Fruit fly (Drosophila melanogaster): ENCODE data around the gene vrs.

vrs gene

DNA sequence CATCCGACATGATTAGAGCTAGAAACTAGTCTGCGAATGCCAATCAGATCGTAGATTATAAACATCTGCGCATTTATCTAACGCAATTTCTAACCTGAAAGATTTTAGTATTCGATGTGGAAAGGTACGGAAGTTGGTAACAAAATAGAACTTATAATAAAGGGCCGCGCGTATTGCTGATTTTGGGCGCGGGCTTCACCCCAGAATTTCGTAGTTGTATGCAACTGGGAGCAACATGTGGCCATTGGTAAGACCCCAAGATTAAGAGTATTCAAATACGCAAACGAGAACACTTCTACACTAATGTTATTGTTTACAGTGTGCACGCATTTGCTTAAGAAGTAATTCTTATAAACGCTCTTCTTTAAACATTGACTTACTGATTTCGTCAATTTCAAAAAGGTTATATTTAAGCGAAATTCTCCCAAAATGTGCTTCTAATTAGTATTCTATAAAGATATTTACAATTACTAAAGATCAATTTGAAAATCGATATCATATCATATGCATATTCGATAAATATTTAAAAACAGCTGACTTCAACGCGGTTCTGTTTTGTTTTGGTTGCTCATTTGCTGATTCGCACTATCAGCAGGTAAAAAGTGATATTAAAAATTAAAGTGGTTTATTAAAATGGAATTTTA, 12.5 kb downstream of the vrs start, which contains the start of the genes CG5961 and Polr3C (continued):
- TF ChIP-seq phol (tag; optimal IDR thresholded peaks at IDR 0.05) (no peak), CG11695 (GFP tag; IDR thresholded peaks at IDR 0.05) (no peak), mam (GFP tag; optimal IDR thresholded peaks at IDR 0.05) (no peak), CG7786 (GFP tag; optimal IDR thresholded peaks at IDR 0.05) (no peak), amos (GFP tag; IDR thresholded peaks at IDR 0.05; ENCODE audit: partially characterized antibody) (no peak), tin (GFP tag; optimal IDR thresholded peaks at IDR 0.05) (no peak), dm (GFP tag; optimal IDR thresholded peaks at IDR 0.05) (no peak), Ada2b (GFP tag; IDR thresholded peaks at IDR 0.05) (no peak), ab (GFP tag; optimal IDR thresholded peaks at IDR 0.05) (no peak), scrt (GFP tag; optimal IDR thresholded peaks at IDR 0.05) (no peak), Myb (GFP tag; optimal IDR thresholded peaks at IDR 0.05) (no peak), chinmo (GFP tag; IDR thresholded peaks at IDR 0.05; ENCODE audit: partially characterized antibody) (0 out of 4 replicates have a peak, but pooled peaks have one; percentile 55), danr (GFP tag; IDR thresholded peaks at IDR 0.05) (no peak), Bteb2 (GFP tag; optimal IDR thresholded peaks at IDR 0.05) (no peak), CG3847 (GFP tag; IDR thresholded peaks at IDR 0.05) (no peak), CG10274 (GFP tag; optimal IDR thresholded peaks at IDR 0.05) (no peak), YL-1 (GFP tag; optimal IDR thresholded peaks at IDR 0.05) (peak; percentile 65), CG4707 (GFP tag; optimal IDR thresholded peaks at IDR 0.05) (no peak), rib (GFP tag; IDR thresholded peaks at IDR 0.05) (no peak), Gug (GFP tag; IDR thresholded peaks at IDR 0.05) (no peak), cato (GFP tag; optimal IDR thresholded peaks at IDR 0.05; ENCODE audit: borderline replicate concordance) (no peak), CG14710 (tag; optimal IDR thresholded peaks at IDR 0.05) (peak; percentile 56), MBD-R2 (GFP tag; IDR thresholded peaks at IDR 0.05) (peak; percentile 69), ATbp (GFP tag; optimal IDR thresholded peaks at IDR 0.05) (no peak), CG8924 (tag; optimal IDR thresholded peaks at IDR 0.05) (peak; percentile 15), schlank (tag; optimal IDR thresholded peaks at IDR 0.05) (no peak), sc (optimal IDR thresholded peaks at IDR 0.05) (no peak), sc (GFP tag; optimal IDR thresholded peaks at IDR 0.05) (no peak), eyg (GFP tag; optimal IDR thresholded peaks at IDR 0.05) (no peak), Sox102F (GFP tag; optimal IDR thresholded peaks at IDR 0.05) (no peak), gem (tag; optimal IDR thresholded peaks at IDR 0.05) (no peak), psq (GFP tag; optimal IDR thresholded peaks at IDR 0.05) (peak; percentile 80), CG43689 (GFP tag; IDR thresholded peaks at IDR 0.05) (no peak), sna (GFP tag; IDR thresholded peaks at IDR 0.05; ENCODE audit: partially characterized antibody) (no peak; the same call in 1 of the 2 replicates), CG10147 (GFP tag; optimal IDR thresholded peaks at IDR 0.05) (no peak), pfk (GFP tag; optimal IDR thresholded peaks at IDR 0.05) (no peak), HLH3B (GFP tag; IDR thresholded peaks at IDR 0.05) (no peak), Scr (GFP tag; IDR thresholded peaks at IDR 0.05; ENCODE audit: partially characterized antibody) (peak; percentile 17), Optix (GFP tag; IDR thresholded peaks at IDR 0.05) (no peak), CG7271 (tag; optimal IDR thresholded peaks at IDR 0.05) (no peak), Jarid2 (GFP tag; optimal IDR thresholded peaks at IDR 0.05) (no peak), esg (GFP tag; conservative IDR thresholded peaks at IDR 0.05) (no peak), repo (GFP tag; optimal IDR thresholded peaks at IDR 0.05) (no peak), pan (optimal IDR thresholded peaks at IDR 0.05) (no peak), pan (GFP tag; optimal IDR thresholded peaks at IDR 0.05 in 1 of 2, IDR thresholded peaks at IDR 0.05 in 1 of 2) (no peak), chm (GFP tag; IDR thresholded peaks at IDR 0.05) (no peak), trh (GFP tag; optimal IDR thresholded peaks at IDR 0.05) (no peak), slou (GFP tag; optimal IDR thresholded peaks at IDR 0.05) (no peak), CG13775 (GFP tag; optimal IDR thresholded peaks at IDR 0.05) (no peak), CG10321 (GFP tag; IDR thresholded peaks at IDR 0.05) (no peak), CG30431 (GFP tag; optimal IDR thresholded peaks at IDR 0.05) (no peak)
